Worm (Caenorhabditis elegans): ENCODE data around the gene T24E12.10.

DNA sequence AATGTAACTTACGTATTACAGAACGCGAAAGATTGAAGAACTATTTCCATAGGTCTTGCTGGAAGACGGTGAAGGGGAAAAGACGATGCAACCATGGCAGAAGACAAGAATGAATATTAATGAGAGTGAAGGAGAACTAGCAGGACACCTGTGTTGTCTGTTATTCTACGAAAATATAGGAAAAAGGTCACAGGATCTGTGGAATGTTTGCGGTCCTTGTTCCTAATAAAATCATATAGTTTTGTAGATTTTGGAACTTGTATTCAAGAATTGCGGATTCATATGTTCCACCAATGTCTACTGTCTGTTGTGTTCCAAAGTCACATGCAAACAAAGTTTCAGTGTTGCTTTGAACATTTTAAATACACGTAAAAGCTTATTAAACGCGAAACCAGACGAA, 20.8 kb downstream of the T24E12.10 start, which contains the start of gene sdz-11:
- no peak for TF ChIP-seq ceh-36 (tag; optimal IDR thresholded peaks at IDR 0.05)
- TF ChIP-seq ama-1 (optimal IDR thresholded peaks at IDR 0.05): no peak
- TF ChIP-seq sea-1 (GFP tag; conservative IDR thresholded peaks at IDR 0.05): no peak
- no peak for TF ChIP-seq flt-1 (GFP tag; IDR thresholded peaks at IDR 0.05)
- no peak for TF ChIP-seq F13C5.2 (tag; optimal IDR thresholded peaks at IDR 0.05)
- TF ChIP-seq ets-7 (tag; optimal IDR thresholded peaks at IDR 0.05): no peak
- no peak for TF ChIP-seq pes-1 (GFP tag; IDR thresholded peaks at IDR 0.05)
- TF ChIP-seq aly-1 (tag; optimal IDR thresholded peaks at IDR 0.05): no peak
- no peak for TF ChIP-seq hmg-4 (GFP tag; optimal IDR thresholded peaks at IDR 0.05)
- TF ChIP-seq hmbx-1 (tag; optimal IDR thresholded peaks at IDR 0.05): no peak
- TF ChIP-seq B0310.2 (tag; optimal IDR thresholded peaks at IDR 0.05): no peak
